Worm (Caenorhabditis elegans): ENCODE data around the gene T13C2.2.
A peak's percentile ranks its signal among the peaks of the same experiment; 100 is the strongest.

T13C2.2 gene

ce11 chrII:6830012-6830411 lies 38.0 kb downstream of the T13C2.2 start (continued):
- no peak for TF ChIP-seq ceh-82 (tag; optimal IDR thresholded peaks at IDR 0.05)
- TF ChIP-seq Y105C5A.15 (GFP tag; IDR thresholded peaks at IDR 0.05) = no peak
- TF ChIP-seq F44E2.7 (GFP tag; IDR thresholded peaks at IDR 0.05) = no peak
- no peak for TF ChIP-seq ctbp-1 (GFP tag; IDR thresholded peaks at IDR 0.05)
- no peak for TF ChIP-seq lim-7 (GFP tag; IDR thresholded peaks at IDR 0.05)
- TF ChIP-seq zfp-2 (tag; optimal IDR thresholded peaks at IDR 0.05) = no peak
- no peak for TF ChIP-seq mxl-2 (GFP tag; conservative IDR thresholded peaks at IDR 0.05)
- no peak for TF ChIP-seq gei-8 (GFP tag; optimal IDR thresholded peaks at IDR 0.05)
- no peak for TF ChIP-seq php-3 (GFP tag; IDR thresholded peaks at IDR 0.05)
- no peak for TF ChIP-seq nhr-25 (tag; optimal IDR thresholded peaks at IDR 0.05; ENCODE audit: borderline replicate concordance, insufficient read depth)
- no peak for TF ChIP-seq nhr-42 (GFP tag; IDR thresholded peaks at IDR 0.05)
- TF ChIP-seq F37D6.2 (tag; optimal IDR thresholded peaks at IDR 0.05) = no peak
- TF ChIP-seq D1046.2 (GFP tag; IDR thresholded peaks at IDR 0.05) = no peak
- TF ChIP-seq ceh-44 (GFP tag; IDR thresholded peaks at IDR 0.05) = no peak
- no peak for TF ChIP-seq vab-7 (GFP tag; IDR thresholded peaks at IDR 0.05)
- no peak for TF ChIP-seq saeg-2 (GFP tag; IDR thresholded peaks at IDR 0.05)
- no peak for TF ChIP-seq Y5F2A.4 (GFP tag; optimal IDR thresholded peaks at IDR 0.05)
- TF ChIP-seq mep-1 (tag; optimal IDR thresholded peaks at IDR 0.05) = peak; percentile 6
- peak; percentile 92 for TF ChIP-seq aha-1 (tag)
- no peak for TF ChIP-seq unc-39 (tag; optimal IDR thresholded peaks at IDR 0.05)
- TF ChIP-seq ceh-62 (tag; optimal IDR thresholded peaks at IDR 0.05) = no peak

ce11 chrII:6830923-6831322 lies 38.9 kb downstream of the T13C2.2 start:
- no peak for TF ChIP-seq lir-3 (tag; optimal IDR thresholded peaks at IDR 0.05)
- peak; percentile 8 for TF ChIP-seq aha-1 (tag)
- no peak for TF ChIP-seq tag-97 (GFP tag; IDR thresholded peaks at IDR 0.05)
- peak; percentile 20 for TF ChIP-seq mes-2 (tag; optimal IDR thresholded peaks at IDR 0.05; ENCODE audit: poor library complexity, severe bottlenecking)

- TF ChIP-seq nhr-28 (tag; optimal IDR thresholded peaks at IDR 0.05) = peak; percentile 19
- TF ChIP-seq unc-62 (GFP tag; optimal IDR thresholded peaks at IDR 0.05 in 1 of 2) = peak in 1 of 2 experiments; percentile 16
- no peak for TF ChIP-seq unc-62 (tag; optimal IDR thresholded peaks at IDR 0.05)
- TF ChIP-seq spr-1 (tag; optimal IDR thresholded peaks at IDR 0.05) = no peak
- no peak for TF ChIP-seq duxl-1 (tag; optimal IDR thresholded peaks at IDR 0.05; ENCODE audit: poor library complexity)
- TF ChIP-seq daf-16 (GFP tag; optimal IDR thresholded peaks at IDR 0.05) = no peak
- peak; percentile 29 for TF ChIP-seq daf-16 (tag; optimal IDR thresholded peaks at IDR 0.05)
- no peak for TF ChIP-seq unc-130 (GFP tag; optimal IDR thresholded peaks at IDR 0.05)
- TF ChIP-seq ceh-20 (GFP tag; IDR thresholded peaks at IDR 0.05) = no peak
- TF ChIP-seq fkh-10 (GFP tag; optimal IDR thresholded peaks at IDR 0.05) = no peak
- no peak for TF ChIP-seq zip-2 (tag; optimal IDR thresholded peaks at IDR 0.05)
- TF ChIP-seq aha-1 (tag) = peak; percentile 93
- no peak for TF ChIP-seq pha-4 (GFP tag; IDR thresholded peaks at IDR 0.05)
- TF ChIP-seq pha-4 (tag; optimal IDR thresholded peaks at IDR 0.05) = peak; percentile 10
- TF ChIP-seq ZK337.2 (GFP tag; IDR thresholded peaks at IDR 0.05) = no peak
- TF ChIP-seq pqm-1 (tag; optimal IDR thresholded peaks at IDR 0.05) = no peak
- TF ChIP-seq mes-2 (tag; optimal IDR thresholded peaks at IDR 0.05; ENCODE audit: poor library complexity, severe bottlenecking) = peak; percentile 9
Measured at ce11 chrII:6831531-6832201, 39.7 kb downstream of the T13C2.2 start.
